Worm (Caenorhabditis elegans) whole organism, L2 larva: ENCODE data around the gene F58H1.8.

ENCODE experiments used
- C34F6.9 ChIP-seq: fragments of 150-350 bp; optimal IDR thresholded peaks from 2 replicates; lab custom pipeline; 2014; ENCODE audit warnings: missing biosample characterization, missing genetic modification characterization
- F13H6.1 ChIP-seq: sonication (generic microtip); optimal IDR thresholded peaks from 2 replicates; lab custom pipeline; 2016; ENCODE audit warnings: missing genetic modification characterization, missing compliant biosample characterization
- R02D3.7 ChIP-seq: fragments of 150-350 bp; optimal IDR thresholded peaks from 2 replicates; lab custom pipeline; 2014; ENCODE audit warnings: missing biosample characterization, missing genetic modification characterization
- Y55F3AM.14 ChIP-seq: fragments of 200-800 bp; sonication (Bioruptor generic); optimal IDR thresholded peaks from 2 replicates; lab custom pipeline; 2018; ENCODE audit warnings: mild to moderate bottlenecking, missing genetic modification characterization, missing compliant biosample characterization
- ZK546.5 ChIP-seq: sonication (generic microtip); optimal IDR thresholded peaks from 2 replicates; lab custom pipeline; 2017; ENCODE audit warnings: missing biosample characterization, missing genetic modification characterization
- alr-1 ChIP-seq: fragments of 150-350 bp; optimal IDR thresholded peaks from 2 replicates; lab custom pipeline; 2014; ENCODE audit warnings: missing biosample characterization, missing genetic modification characterization
- ama-1 ChIP-seq: fragments of 150-350 bp; optimal IDR thresholded peaks from 2 replicates; lab custom pipeline; 2018; ENCODE audit warnings: inconsistent platforms
- ceh-82 ChIP-seq: fragments of 150-350 bp; optimal IDR thresholded peaks from 2 replicates; lab custom pipeline; 2014; ENCODE audit warnings: missing biosample characterization, missing genetic modification characterization
- crh-2 ChIP-seq: sonication (generic microtip); optimal IDR thresholded peaks from 2 replicates; lab custom pipeline; 2017; ENCODE audit warnings: missing biosample characterization, missing genetic modification characterization
- egl-27 ChIP-seq: sonication (generic microtip); optimal IDR thresholded peaks from 3 replicates; lab custom pipeline; 2017; ENCODE audit warnings: missing biosample characterization, missing genetic modification reagents, missing genetic modification characterization
- elt-1 ChIP-seq: fragments of 150-350 bp; optimal IDR thresholded peaks from 2 replicates; lab custom pipeline; 2014; ENCODE audit warnings: missing biosample characterization, missing genetic modification characterization
- elt-3 ChIP-seq: sonication (generic microtip); optimal IDR thresholded peaks from 2 replicates; lab custom pipeline; 2017; ENCODE audit warnings: missing biosample characterization, missing genetic modification characterization
- fos-1 ChIP-seq: fragments of 150-350 bp; optimal IDR thresholded peaks from 2 replicates; lab custom pipeline; 2014; ENCODE audit warnings: missing biosample characterization, missing genetic modification characterization
- gmeb-1 ChIP-seq: fragments of 150-350 bp; optimal IDR thresholded peaks from 2 replicates; lab custom pipeline; 2014; ENCODE audit warnings: missing biosample characterization, missing genetic modification characterization
- lin-11 ChIP-seq: fragments of 150-350 bp; sonication (generic microtip); optimal IDR thresholded peaks from 2 replicates; lab custom pipeline; 2014; ENCODE audit warnings: missing biosample characterization, missing genetic modification characterization, inconsistent platforms, mixed read lengths
- lin-13 ChIP-seq: fragments of 150-350 bp; optimal IDR thresholded peaks from 2 replicates; lab custom pipeline; 2014; ENCODE audit warnings: missing biosample characterization, missing genetic modification reagents, missing genetic modification characterization
- lin-39 ChIP-seq: fragments of 150-350 bp; optimal IDR thresholded peaks from 2 replicates; lab custom pipeline; 2014; ENCODE audit warnings: missing biosample characterization, missing genetic modification reagents, missing genetic modification characterization
- lsy-2 ChIP-seq, 2 experiments: fragments of 150-350 bp in 1 of 2; sonication (generic microtip) in 1 of 2; optimal IDR thresholded peaks; 2 replicates each; lab custom pipeline; 2014 to 2017; ENCODE audit warnings: missing biosample characterization in 2 of 2, missing genetic modification characterization in 2 of 2
- mab-5 ChIP-seq: fragments of 150-350 bp; optimal IDR thresholded peaks from 2 replicates; lab custom pipeline; 2014; ENCODE audit warnings: missing biosample characterization, missing genetic modification characterization
- mbf-1 ChIP-seq: sonication (generic microtip); optimal IDR thresholded peaks from 2 replicates; lab custom pipeline; 2017; ENCODE audit warnings: missing biosample characterization, missing genetic modification characterization
- mdl-1 ChIP-seq, 2 experiments: fragments of 150-350 bp in 1 of 2; sonication (generic microtip) in 1 of 2; optimal IDR thresholded peaks; 2 replicates each; lab custom pipeline; 2017; ENCODE audit warnings: missing biosample characterization in 2 of 2, missing genetic modification characterization in 2 of 2
- nhr-10 ChIP-seq: sonication (generic microtip); optimal IDR thresholded peaks from 2 replicates; lab custom pipeline; 2017; ENCODE audit warnings: missing biosample characterization, missing genetic modification characterization
- nhr-129 ChIP-seq: fragments of 150-350 bp; optimal IDR thresholded peaks from 2 replicates; lab custom pipeline; 2014; ENCODE audit warnings: missing biosample characterization, missing genetic modification characterization
- nhr-21 ChIP-seq: fragments of 150-350 bp; optimal IDR thresholded peaks from 2 replicates; lab custom pipeline; 2014; ENCODE audit warnings: missing biosample characterization, missing genetic modification characterization
- nhr-25 ChIP-seq: fragments of 150-350 bp; sonication (generic microtip); optimal IDR thresholded peaks from 3 replicates; lab custom pipeline; 2014; ENCODE audit warnings: missing biosample characterization, missing genetic modification characterization
- nhr-6 ChIP-seq: fragments of 150-350 bp; optimal IDR thresholded peaks from 2 replicates; lab custom pipeline; 2014; ENCODE audit warnings: missing biosample characterization, missing genetic modification characterization
- nhr-77 ChIP-seq: fragments of 150-350 bp; optimal IDR thresholded peaks from 2 replicates; lab custom pipeline; 2014; ENCODE audit warnings: missing biosample characterization, missing genetic modification characterization
- sma-9 ChIP-seq, 2 experiments: fragments of 150-350 bp in 1 of 2; sonication (generic microtip) in 1 of 2; optimal IDR thresholded peaks; 2 replicates each; lab custom pipeline; 2014 to 2016; ENCODE audit warnings: missing genetic modification characterization in 2 of 2, mild to moderate bottlenecking in 1 of 2, missing biosample characterization in 1 of 2, missing compliant biosample characterization in 1 of 2, missing genetic modification reagents in 1 of 2, moderate library complexity in 1 of 2
- unc-55 ChIP-seq: fragments of 150-350 bp; sonication (generic microtip); optimal IDR thresholded peaks from 3 replicates; lab custom pipeline; 2014; ENCODE audit warnings: missing biosample characterization, missing genetic modification reagents, missing genetic modification characterization
- zag-1 ChIP-seq: fragments of 150-350 bp; optimal IDR thresholded peaks from 2 replicates; lab custom pipeline; 2014; ENCODE audit warnings: missing biosample characterization, missing genetic modification characterization
- ztf-1 ChIP-seq: fragments of 200-800 bp; sonication (Bioruptor generic); conservative IDR thresholded peaks from 2 replicates; pipeline ENCODE4 v1.3.6; 2022; ENCODE audit warnings: missing genetic modification characterization, missing compliant biosample characterization
- ztf-11 ChIP-seq: sonication (generic microtip); optimal IDR thresholded peaks from 2 replicates; lab custom pipeline; 2017; ENCODE audit warnings: missing biosample characterization, missing genetic modification characterization
- ztf-4 ChIP-seq: fragments of 150-350 bp; optimal IDR thresholded peaks from 2 replicates; lab custom pipeline; 2014; ENCODE audit warnings: missing biosample characterization, missing genetic modification characterization

F58H1.8 gene

ce11 chrV:11941664-11942063 lies 6.7 kb downstream of the F58H1.8 start (continued):
- TF ChIP-seq zag-1 (tag; lab: Kevin White, UChicago) = no peak
- TF ChIP-seq nhr-25 (tag; lab: Kevin White, UChicago) = no peak
- TF ChIP-seq ceh-82 (tag; lab: Kevin White, UChicago) = no peak
- no peak for TF ChIP-seq alr-1 (tag; lab: Kevin White, UChicago)
- TF ChIP-seq ztf-4 (tag; lab: Kevin White, UChicago) = no peak

- TF ChIP-seq C34F6.9 (tag; lab: Kevin White, UChicago) (no peak), crh-2 (tag; lab: Kevin White, UChicago) (no peak), zag-1 (tag; lab: Kevin White, UChicago) (no peak), ztf-4 (tag; lab: Kevin White, UChicago) (no peak), ztf-11 (tag; lab: Kevin White, UChicago) (no peak), unc-55 (GFP tag; lab: Kevin White, UChicago) (no peak), lin-11 (tag; lab: Kevin White, UChicago) (no peak), nhr-21 (no peak), Y55F3AM.14 (no peak), ceh-82 (tag; lab: Kevin White, UChicago) (no peak), mdl-1 (tag; optimal IDR thresholded peaks at IDR 0.05; lab: Kevin White, UChicago) (no peak), egl-27 (tag; lab: Kevin White, UChicago) (no peak), mab-5 (tag; lab: Kevin White, UChicago) (no peak), lin-13 (GFP tag; lab: Kevin White, UChicago) (no peak), fos-1 (tag; lab: Kevin White, UChicago) (no peak)
Measured at ce11 chrV:11942325-11942724, 7.4 kb downstream of the F58H1.8 start, which contains the start of gene F58H1.6. Gene F58H1.6 (plus strand): TSS chrV:11942625.

- TF ChIP-seq elt-1 (tag; lab: Kevin White, UChicago) = no peak
Measured at ce11 chrV:11943737-11944136, 8.8 kb downstream of the F58H1.8 start.

ce11 chrV:11945429-11945828 lies 10.5 kb downstream of the F58H1.8 start:
- TF ChIP-seq C34F6.9 (tag; lab: Kevin White, UChicago) (no peak), nhr-21 (no peak), ztf-1 (no peak), elt-3 (no peak), lin-39 (tag; lab: Kevin White, UChicago) (no peak), ceh-82 (tag; lab: Kevin White, UChicago) (no peak), ama-1 (lab: Kevin White, UChicago) (no peak), nhr-25 (tag; lab: Kevin White, UChicago) (no peak), nhr-77 (tag; lab: Kevin White, UChicago) (no peak), nhr-10 (tag; lab: Kevin White, UChicago) (no peak), nhr-129 (tag; lab: Kevin White, UChicago) (no peak)

- TF ChIP-seq nhr-25 (tag; lab: Kevin White, UChicago) = no peak
- no peak for TF ChIP-seq nhr-6 (tag; lab: Kevin White, UChicago)
- TF ChIP-seq ZK546.5 (tag; lab: Kevin White, UChicago) = no peak
- TF ChIP-seq Y55F3AM.14 = no peak
- no peak for TF ChIP-seq R02D3.7 (tag; lab: Kevin White, UChicago)
- no peak for TF ChIP-seq fos-1 (tag; lab: Kevin White, UChicago)
- TF ChIP-seq sma-9 (GFP tag; optimal IDR thresholded peaks at IDR 0.05; lab: Kevin White, UChicago) = no peak
- no peak for TF ChIP-seq sma-9 (tag; optimal IDR thresholded peaks at IDR 0.05; lab: Kevin White, UChicago)
- TF ChIP-seq alr-1 (tag; lab: Kevin White, UChicago) = no peak
- no peak for TF ChIP-seq lin-11 (tag; lab: Kevin White, UChicago)
- TF ChIP-seq F13H6.1 (tag; lab: Kevin White, UChicago) = no peak
- TF ChIP-seq elt-1 (tag; lab: Kevin White, UChicago) = no peak
Measured at ce11 chrV:11946818-11947217, 11.9 kb downstream of the F58H1.8 start.

ce11 chrV:11947414-11947954 lies 12.5 kb downstream of the F58H1.8 start:
- TF ChIP-seq elt-1 (tag; lab: Kevin White, UChicago) (no peak), lsy-2 (tag; optimal IDR thresholded peaks at IDR 0.05; lab: Kevin White, UChicago) (no peak), mbf-1 (tag; lab: Kevin White, UChicago) (no peak), ceh-82 (tag; lab: Kevin White, UChicago) (no peak), alr-1 (tag; lab: Kevin White, UChicago) (no peak), sma-9 (GFP tag; optimal IDR thresholded peaks at IDR 0.05; lab: Kevin White, UChicago) (no peak), sma-9 (tag; optimal IDR thresholded peaks at IDR 0.05; lab: Kevin White, UChicago) (no peak), gmeb-1 (tag; lab: Kevin White, UChicago) (no peak)
- TF ChIP-seq, all 48 proteins: peak for 0
